Worm (Caenorhabditis elegans): Measurements from ENCODE around the gene ZK829.9.

ce11 chrIV:11923074-11923473 is 47.3 kb upstream of the ZK829.9 start, which contains the start of gene srlf-31:
- TF ChIP-seq W03F9.2 (tag; optimal IDR thresholded peaks at IDR 0.05), result no peak
- TF ChIP-seq him-1 (tag; optimal IDR thresholded peaks at IDR 0.05), result no peak

All from whole organism, L4/young adult.